Fruit fly (Drosophila melanogaster) whole organism, embryonic: ENCODE results near the gene rogdi.
A peak's percentile ranks its signal among the peaks of the same experiment; 100 is the strongest.

Experiments used
- ATbp ChIP-seq: fragments of 200-800 bp; sonication (Bioruptor generic); optimal IDR thresholded peaks from 2 replicates; lab custom pipeline; 2017; ENCODE audit warnings: missing biosample characterization, mild to moderate bottlenecking, missing genetic modification characterization, missing genetic modification reagents
- Aef1 ChIP-seq: fragments of 200-800 bp; sonication (Bioruptor generic); IDR thresholded peaks from 3 replicates; pipeline ENCODE4 v1.3.6; 2022; ENCODE audit warnings: missing biosample characterization, missing genetic modification characterization
- Atf3 ChIP-seq: fragments of 200-800 bp; sonication (Bioruptor generic); optimal IDR thresholded peaks from 3 replicates; lab custom pipeline; 2016; ENCODE audit warnings: missing biosample characterization, missing genetic modification characterization
- Bgb ChIP-seq: fragments of 200-800 bp; sonication (Bioruptor generic); IDR thresholded peaks from 2 replicates; pipeline ENCODE4 v1.3.6; 2022; ENCODE audit warnings: missing biosample characterization, missing genetic modification characterization; ENCODE audit not compliant: partially characterized antibody
- Blimp-1 ChIP-seq: fragments of 200-800 bp; sonication (Bioruptor generic); optimal IDR thresholded peaks from 3 replicates; lab custom pipeline; 2018; ENCODE audit warnings: missing biosample characterization, missing genetic modification characterization, mild to moderate bottlenecking, moderate library complexity, missing genetic modification reagents
- CG1024 ChIP-seq: fragments of 200-800 bp; sonication (Bioruptor generic); IDR thresholded peaks from 2 replicates; pipeline ENCODE4 v1.3.6; 2022; ENCODE audit warnings: missing biosample characterization, missing genetic modification characterization
- CG10321 ChIP-seq: fragments of 200-800 bp; sonication (Bioruptor generic); IDR thresholded peaks from 2 replicates; pipeline ENCODE4 v1.3.6; 2022; ENCODE audit warnings: missing biosample characterization, missing genetic modification characterization
- CG12236 ChIP-seq: fragments of 200-800 bp; sonication (Bioruptor generic); optimal IDR thresholded peaks from 2 replicates; lab custom pipeline; 2016; ENCODE audit warnings: missing biosample characterization, missing genetic modification characterization
- CG12942 ChIP-seq: fragments of 200-800 bp; sonication (Bioruptor generic); optimal IDR thresholded peaks from 3 replicates; lab custom pipeline; 2016; ENCODE audit warnings: missing biosample characterization, missing genetic modification characterization
- CG13424 ChIP-seq: fragments of 200-800 bp; sonication (Bioruptor generic); optimal IDR thresholded peaks from 2 replicates; lab custom pipeline; 2019; ENCODE audit warnings: missing biosample characterization, mild to moderate bottlenecking, missing genetic modification characterization, moderate library complexity
- CG17186 ChIP-seq: fragments of 200-800 bp; sonication (Bioruptor generic); optimal IDR thresholded peaks from 3 replicates; lab custom pipeline; 2017; ENCODE audit warnings: missing biosample characterization, missing genetic modification reagents, missing genetic modification characterization
- CG17359 ChIP-seq: fragments of 200-800 bp; sonication (Bioruptor generic); optimal IDR thresholded peaks from 3 replicates; lab custom pipeline; 2018; ENCODE audit warnings: missing biosample characterization, mild to moderate bottlenecking, missing genetic modification characterization, moderate library complexity
- CG17361 ChIP-seq: fragments of 200-800 bp; sonication (Bioruptor generic); IDR thresholded peaks from 3 replicates; pipeline ENCODE4 v1.3.6; 2022; ENCODE audit warnings: missing biosample characterization, missing genetic modification characterization
- CG4282 ChIP-seq: fragments of 200-800 bp; sonication (Bioruptor generic); optimal IDR thresholded peaks from 2 replicates; lab custom pipeline; 2016; ENCODE audit warnings: missing biosample characterization, missing genetic modification characterization
- CG4360 ChIP-seq: fragments of 200-800 bp; sonication (Bioruptor generic); IDR thresholded peaks from 2 replicates; pipeline ENCODE4 v1.3.6; 2022; ENCODE audit warnings: missing biosample characterization, missing genetic modification characterization
- CG5953 ChIP-seq: fragments of 200-800 bp; sonication (Bioruptor generic); IDR thresholded peaks from 2 replicates; pipeline ENCODE4 v1.3.6; 2022; ENCODE audit warnings: missing biosample characterization, missing genetic modification characterization
- CG6854 ChIP-seq: fragments of 200-800 bp; sonication (Bioruptor generic); optimal IDR thresholded peaks from 3 replicates; lab custom pipeline; 2017; ENCODE audit warnings: missing biosample characterization, mild to moderate bottlenecking, missing genetic modification characterization
- CG7271 ChIP-seq: fragments of 200-800 bp; sonication (Bioruptor generic); optimal IDR thresholded peaks from 2 replicates; lab custom pipeline; 2018; ENCODE audit warnings: missing biosample characterization, mild to moderate bottlenecking, missing genetic modification characterization, moderate library complexity
- CG7372 ChIP-seq: fragments of 200-800 bp; sonication (Bioruptor generic); IDR thresholded peaks from 2 replicates; pipeline ENCODE4 v1.3.6; 2022; ENCODE audit warnings: missing biosample characterization, missing genetic modification characterization
- CG8388 ChIP-seq: fragments of 200-800 bp; sonication (Bioruptor generic); optimal IDR thresholded peaks from 2 replicates; lab custom pipeline; 2019; ENCODE audit warnings: missing biosample characterization, mild to moderate bottlenecking, missing genetic modification characterization, moderate library complexity
- Camta ChIP-seq: fragments of 200-800 bp; sonication (Bioruptor generic); optimal IDR thresholded peaks from 2 replicates; lab custom pipeline; 2016; ENCODE audit warnings: missing biosample characterization, missing genetic modification characterization
- CkIIα-i1 ChIP-seq: fragments of 200-800 bp; sonication (Bioruptor generic); IDR thresholded peaks from 2 replicates; pipeline ENCODE4 v1.3.6; 2022; ENCODE audit warnings: missing biosample characterization, missing genetic modification characterization
- Deaf1 ChIP-seq: fragments of 200-800 bp; optimal IDR thresholded peaks from 3 replicates; lab custom pipeline; 2019; ENCODE audit warnings: missing biosample characterization, mild to moderate bottlenecking, missing genetic modification characterization, moderate library complexity
- Dip2 ChIP-seq: fragments of 200-800 bp; sonication (Bioruptor generic); IDR thresholded peaks from 2 replicates; pipeline ENCODE4 v1.3.6; 2022; ENCODE audit warnings: missing biosample characterization, missing genetic modification characterization
- Ets65A ChIP-seq: fragments of 200-800 bp; sonication (Bioruptor generic); peaks from one replicate; lab custom pipeline; 2016; ENCODE audit warnings: missing biosample characterization, missing genetic modification characterization
- Hmx ChIP-seq: fragments of 200-800 bp; sonication (Bioruptor generic); optimal IDR thresholded peaks from 2 replicates; lab custom pipeline; 2016; ENCODE audit warnings: missing biosample characterization, missing genetic modification characterization
- Hsf ChIP-seq: fragments of 200-800 bp; sonication (Bioruptor generic); optimal IDR thresholded peaks from 3 replicates; lab custom pipeline; 2016; ENCODE audit warnings: missing biosample characterization, missing genetic modification characterization
- Jarid2 ChIP-seq: fragments of 200-800 bp; sonication (Bioruptor generic); optimal IDR thresholded peaks from 3 replicates; lab custom pipeline; 2017; ENCODE audit warnings: mild to moderate bottlenecking, missing biosample characterization, missing genetic modification reagents, missing genetic modification characterization
- Med ChIP-seq: fragments of 200-800 bp; sonication (Bioruptor generic); peaks from one replicate; lab custom pipeline; 2016; ENCODE audit warnings: missing biosample characterization, missing genetic modification characterization, mild to moderate bottlenecking, inconsistent platforms, moderate library complexity
- al ChIP-seq: fragments of 200-800 bp; sonication (Bioruptor generic); IDR thresholded peaks from 2 replicates; pipeline ENCODE4 v1.3.6; 2022; ENCODE audit warnings: missing biosample characterization, missing genetic modification characterization
- ara ChIP-seq: fragments of 200-800 bp; sonication (Bioruptor generic); IDR thresholded peaks from 2 replicates; pipeline ENCODE4 v1.3.6; 2022; ENCODE audit warnings: missing biosample characterization, missing genetic modification characterization
- ci ChIP-seq: fragments of 200-800 bp; sonication (Bioruptor generic); IDR thresholded peaks from 3 replicates; pipeline ENCODE4 v1.3.6; 2022; ENCODE audit warnings: missing biosample characterization, missing genetic modification characterization
- crol ChIP-seq: fragments of 200-800 bp; sonication (Bioruptor generic); IDR thresholded peaks from 2 replicates; pipeline ENCODE4 v1.3.6; 2022; ENCODE audit warnings: missing biosample characterization, missing genetic modification characterization
- dm ChIP-seq: fragments of 200-800 bp; sonication (Bioruptor generic); optimal IDR thresholded peaks from 3 replicates; lab custom pipeline; 2016; ENCODE audit warnings: missing biosample characterization, missing genetic modification characterization
- dmrt11E ChIP-seq: fragments of 200-800 bp; sonication (Bioruptor generic); optimal IDR thresholded peaks from 3 replicates; lab custom pipeline; 2018; ENCODE audit warnings: missing biosample characterization, mild to moderate bottlenecking, missing genetic modification characterization, moderate library complexity
- emc ChIP-seq: fragments of 200-800 bp; sonication (Bioruptor generic); optimal IDR thresholded peaks from 2 replicates; lab custom pipeline; 2016; ENCODE audit warnings: missing biosample characterization, missing genetic modification characterization
- grau ChIP-seq: fragments of 200-800 bp; optimal IDR thresholded peaks from 3 replicates; lab custom pipeline; 2019; ENCODE audit warnings: missing biosample characterization, mild to moderate bottlenecking, missing genetic modification characterization, moderate library complexity
- grn ChIP-seq: fragments of 200-800 bp; sonication (Bioruptor generic); optimal IDR thresholded peaks from 3 replicates; lab custom pipeline; 2017; ENCODE audit warnings: missing biosample characterization, missing genetic modification characterization
- hth ChIP-seq: fragments of >200 bp; optimal IDR thresholded peaks from 2 replicates; lab custom pipeline; 2017; ENCODE audit warnings: inconsistent platforms
- repo ChIP-seq: fragments of 200-800 bp; sonication (Bioruptor generic); optimal IDR thresholded peaks from 2 replicates; lab custom pipeline; 2016; ENCODE audit warnings: missing biosample characterization, missing genetic modification characterization
- salm ChIP-seq: fragments of 200-800 bp; sonication (Bioruptor generic); optimal IDR thresholded peaks from 2 replicates; lab custom pipeline; 2018; ENCODE audit warnings: missing biosample characterization, mild to moderate bottlenecking, missing genetic modification characterization
- slbo ChIP-seq: fragments of 200-800 bp; sonication (Bioruptor generic); IDR thresholded peaks from 2 replicates; pipeline ENCODE4 v1.3.6; 2022; ENCODE audit warnings: missing biosample characterization, missing genetic modification characterization
- sr ChIP-seq: fragments of 200-800 bp; sonication (Bioruptor generic); IDR thresholded peaks from 3 replicates; pipeline ENCODE4 v1.3.6; 2022; ENCODE audit warnings: missing biosample characterization, missing genetic modification characterization
- ssp ChIP-seq: fragments of 200-800 bp; sonication (Bioruptor generic); IDR thresholded peaks from 2 replicates; pipeline ENCODE4 v1.3.6; 2022; ENCODE audit warnings: missing biosample characterization, missing genetic modification characterization
- ttk ChIP-seq: fragments of 200-800 bp; sonication (Bioruptor generic); IDR thresholded peaks from 2 replicates; pipeline ENCODE4 v2.1.2; 2022; ENCODE audit warnings: missing biosample characterization, missing genetic modification characterization
- twi ChIP-seq: fragments of 200-800 bp; optimal IDR thresholded peaks from 2 replicates; lab custom pipeline; 2019; ENCODE audit warnings: missing biosample characterization, mild to moderate bottlenecking, missing genetic modification characterization, moderate library complexity
- z ChIP-seq: fragments of 200-800 bp; sonication (Bioruptor generic); IDR thresholded peaks from 3 replicates; pipeline ENCODE4 v1.3.6; 2022; ENCODE audit warnings: missing biosample characterization, missing genetic modification characterization

The rogdi gene

dm6 chr3L:17010492-17011303, 38.6 kb upstream of the rogdi start (continued):
- TF ChIP-seq CG4360 (GFP tag; lab: Robert Waterston, UW) (peak; percentile 4; the same call in 1 of the 2 replicates), CG17361 (no peak), slbo (GFP tag; lab: Robert Waterston, UW) (0 out of 2 replicates have a peak, but pooled peaks have one; percentile 32), grau (tag; lab: Kevin White, UChicago) (peak; percentile 82), Bgb (GFP tag; lab: Robert Waterston, UW) (0 out of 2 replicates have a peak, but pooled peaks have one; percentile 25), CG8388 (GFP tag; lab: Kevin White, UChicago) (peak; percentile 39), crol (peak; percentile 76), al (GFP tag; lab: Robert Waterston, UW) (0 out of 2 replicates have a peak, but pooled peaks have one; percentile 15), ara (GFP tag; lab: Robert Waterston, UW) (0 out of 2 replicates have a peak, but pooled peaks have one; percentile 13), Ets65A (GFP tag; lab: Kevin White, UChicago) (peak; percentile 57), sr (0 out of 3 replicates have a peak, but pooled peaks have one; percentile 26), CG5953 (GFP tag; lab: Robert Waterston, UW) (0 out of 2 replicates have a peak, but pooled peaks have one; percentile 1)

dm6 chr3L:17011351-17012016, 37.8 kb upstream of the rogdi start:
- TF ChIP-seq CG10321 (GFP tag; lab: Robert Waterston, UW) (peak; percentile 76), ATbp (GFP tag; lab: Kevin White, UChicago) (no peak), CG4282 (no peak), CG17186 (no peak), Hsf (GFP tag; lab: Kevin White, UChicago) (no peak), CG12236 (GFP tag; lab: Kevin White, UChicago) (no peak), Aef1 (GFP tag; lab: Robert Waterston, UW) (0 out of 3 replicates have a peak, but pooled peaks have one; percentile 9), CG7271 (tag; lab: Kevin White, UChicago) (no peak), CG8388 (GFP tag; lab: Kevin White, UChicago) (no peak), Blimp-1 (peak; percentile 79), Hmx (no peak), grn (GFP tag; lab: Kevin White, UChicago) (no peak), Jarid2 (GFP tag; lab: Kevin White, UChicago) (peak; percentile 48), salm (tag; lab: Kevin White, UChicago) (no peak), CG12942 (GFP tag; lab: Kevin White, UChicago) (no peak), repo (GFP tag; lab: Kevin White, UChicago) (no peak), Dip2 (no peak), CG13424 (tag; lab: Kevin White, UChicago) (no peak), ssp (GFP tag; lab: Robert Waterston, UW) (no peak), grau (tag; lab: Kevin White, UChicago) (no peak), Deaf1 (tag; lab: Kevin White, UChicago) (no peak), z (GFP tag; lab: Robert Waterston, UW) (0 out of 3 replicates have a peak, but pooled peaks have one; percentile 35), Camta (GFP tag; lab: Kevin White, UChicago) (no peak), emc (no peak), CkIIα-i1 (GFP tag; lab: Robert Waterston, UW) (no peak), dmrt11E (tag; lab: Kevin White, UChicago) (no peak), Atf3 (GFP tag; lab: Kevin White, UChicago) (no peak), hth (no peak), twi (tag; lab: Kevin White, UChicago) (no peak), CG1024 (0 out of 2 replicates have a peak, but pooled peaks have one; percentile 11), Med (GFP tag; lab: Kevin White, UChicago) (peak; percentile 55), CG7372 (GFP tag; lab: Robert Waterston, UW) (no peak), CG6854 (GFP tag; lab: Kevin White, UChicago) (no peak), ci (GFP tag; lab: Robert Waterston, UW) (0 out of 3 replicates have a peak, but pooled peaks have one; percentile 19), ttk (no peak), dm (GFP tag; lab: Kevin White, UChicago) (no peak), CG17359 (tag; lab: Kevin White, UChicago) (no peak)
